Worm (Caenorhabditis elegans) whole organism, L1 larva: ENCODE data around the gene wee-1.3.
A peak's percentile ranks its signal among the peaks of the same experiment; 100 is the strongest.

ENCODE experiments used
- Y116A8C.19 ChIP-seq: sonication (generic microtip); optimal IDR thresholded peaks from 2 replicates; lab custom pipeline; 2016; ENCODE audit warnings: missing compliant biosample characterization, missing genetic modification characterization, borderline replicate concordance
- aha-1 ChIP-seq: fragments of 150-350 bp; optimal IDR thresholded peaks from 2 replicates; lab custom pipeline; 2014; ENCODE audit warnings: missing biosample characterization, missing genetic modification characterization
- alr-1 ChIP-seq: fragments of 200-800 bp; sonication (Bioruptor generic); optimal IDR thresholded peaks from 2 replicates; lab custom pipeline; 2018; ENCODE audit warnings: borderline replicate concordance, mild to moderate bottlenecking, missing genetic modification characterization, missing compliant biosample characterization
- ama-1 ChIP-seq: fragments of 150-350 bp; optimal IDR thresholded peaks from 2 replicates; lab custom pipeline; 2014
- ceh-8 ChIP-seq: fragments of 200-800 bp; sonication (Bioruptor generic); optimal IDR thresholded peaks from 2 replicates; lab custom pipeline; 2018; ENCODE audit warnings: mild to moderate bottlenecking, missing genetic modification characterization, moderate library complexity, missing compliant biosample characterization
- ceh-82 ChIP-seq, 3 experiments: fragments of 150-350 bp in 1 of 3; sonication (generic microtip) in 2 of 3; optimal IDR thresholded peaks; 2 replicates each; lab custom pipeline; 2014 to 2017; ENCODE audit warnings: missing biosample characterization in 3 of 3, missing genetic modification characterization in 3 of 3
- ceh-90 ChIP-seq: sonication (generic microtip); optimal IDR thresholded peaks from 2 replicates; lab custom pipeline; 2016; ENCODE audit warnings: missing genetic modification characterization, missing compliant biosample characterization
- dpl-1 ChIP-seq, 3 experiments: fragments of 150-350 bp in 2 of 3; sonication (generic microtip) in 1 of 3; optimal IDR thresholded peaks; 2 replicates each; lab custom pipeline; 2014 to 2017; ENCODE audit warnings: missing biosample characterization in 3 of 3, missing genetic modification characterization in 3 of 3, missing genetic modification reagents in 3 of 3
- dsc-1 ChIP-seq: sonication (generic microtip); optimal IDR thresholded peaks from 2 replicates; lab custom pipeline; 2016; ENCODE audit warnings: mild to moderate bottlenecking, missing genetic modification characterization, missing compliant biosample characterization
- efl-1 ChIP-seq, 4 experiments: fragments of 150-350 bp; optimal IDR thresholded peaks in 3 of 4; peaks in 1 of 4; 1 replicate in 1 of 4; 2 replicates in 3 of 4; lab custom pipeline; 2014; ENCODE audit warnings: missing biosample characterization in 2 of 4, missing genetic modification characterization in 2 of 4, missing genetic modification reagents in 2 of 4
- efl-3 ChIP-seq: fragments of 200-800 bp; sonication (Bioruptor generic); optimal IDR thresholded peaks from 2 replicates; lab custom pipeline; 2018; ENCODE audit warnings: mild to moderate bottlenecking, missing genetic modification characterization, missing compliant biosample characterization
- egl-13 ChIP-seq: sonication (generic microtip); optimal IDR thresholded peaks from 2 replicates; lab custom pipeline; 2016; ENCODE audit warnings: missing genotype, missing genetic modification reagents, missing genetic modification characterization, missing compliant biosample characterization
- elt-2 ChIP-seq: sonication (generic microtip); optimal IDR thresholded peaks from 2 replicates; lab custom pipeline; 2016; ENCODE audit warnings: missing genetic modification characterization, mild to moderate bottlenecking, inconsistent platforms, missing compliant biosample characterization, missing genetic modification reagents
- ets-5 ChIP-seq: fragments of 200-800 bp; sonication (Bioruptor generic); IDR thresholded peaks from 2 replicates; pipeline ENCODE4 v1.3.6; 2022; ENCODE audit warnings: missing genetic modification characterization, missing compliant biosample characterization
- fkh-4 ChIP-seq: sonication (generic microtip); optimal IDR thresholded peaks from 2 replicates; lab custom pipeline; 2016; ENCODE audit warnings: missing compliant biosample characterization, missing genetic modification characterization, borderline replicate concordance
- fkh-8 ChIP-seq: sonication (generic microtip); optimal IDR thresholded peaks from 2 replicates; lab custom pipeline; 2016; ENCODE audit warnings: mild to moderate bottlenecking, missing genetic modification characterization, missing compliant biosample characterization
- fos-1 ChIP-seq: fragments of 150-350 bp; optimal IDR thresholded peaks from 2 replicates; lab custom pipeline; 2014; ENCODE audit warnings: missing biosample characterization, missing genetic modification characterization
- hlh-17 ChIP-seq: fragments of 200-800 bp; sonication (Bioruptor generic); optimal IDR thresholded peaks from 2 replicates; lab custom pipeline; 2018; ENCODE audit warnings: missing genetic modification characterization, mild to moderate bottlenecking, missing compliant biosample characterization, moderate library complexity, borderline replicate concordance
- hlh-4 ChIP-seq: sonication (generic microtip); optimal IDR thresholded peaks from 2 replicates; lab custom pipeline; 2016; ENCODE audit warnings: mild to moderate bottlenecking, missing genetic modification characterization, missing compliant biosample characterization
- hpl-2 ChIP-seq: fragments of 150-350 bp; optimal IDR thresholded peaks from 2 replicates; lab custom pipeline; 2014; ENCODE audit warnings: missing biosample characterization, missing genetic modification reagents, missing genetic modification characterization
- irx-1 ChIP-seq: sonication (generic microtip); optimal IDR thresholded peaks from 2 replicates; lab custom pipeline; 2016; ENCODE audit warnings: missing genetic modification characterization, missing compliant biosample characterization
- isw-1 ChIP-seq: fragments of 200-800 bp; sonication (Bioruptor generic); IDR thresholded peaks from 2 replicates; pipeline ENCODE4 v1.3.6; 2022; ENCODE audit warnings: missing genetic modification characterization, missing compliant biosample characterization
- lin-13 ChIP-seq: fragments of 150-350 bp; optimal IDR thresholded peaks from 2 replicates; lab custom pipeline; 2014; ENCODE audit warnings: missing biosample characterization, missing genetic modification reagents, missing genetic modification characterization
- lin-14 ChIP-seq: fragments of 200-800 bp; sonication (Bioruptor generic); optimal IDR thresholded peaks from 2 replicates; lab custom pipeline; 2018; ENCODE audit warnings: mild to moderate bottlenecking, missing genetic modification characterization, moderate library complexity, missing compliant biosample characterization
- lin-15B ChIP-seq: fragments of 150-350 bp; sonication (generic microtip); optimal IDR thresholded peaks from 3 replicates; lab custom pipeline; 2014; ENCODE audit warnings: missing biosample characterization, missing genetic modification characterization
- lin-39 ChIP-seq: fragments of 150-350 bp; optimal IDR thresholded peaks from 2 replicates; lab custom pipeline; 2014; ENCODE audit warnings: missing biosample characterization, missing genetic modification reagents, missing genetic modification characterization
- lir-3 ChIP-seq: sonication (generic microtip); optimal IDR thresholded peaks from 2 replicates; lab custom pipeline; 2016; ENCODE audit warnings: mild to moderate bottlenecking, missing genetic modification characterization, moderate library complexity, missing compliant biosample characterization; ENCODE audit not compliant: poor library complexity
- lsy-2 ChIP-seq, 2 experiments: fragments of 150-350 bp; optimal IDR thresholded peaks; 2 replicates each; lab custom pipeline; 2014; ENCODE audit warnings: missing biosample characterization in 2 of 2, missing genetic modification characterization in 2 of 2
- mdl-1 ChIP-seq, 2 experiments: fragments of 150-350 bp; optimal IDR thresholded peaks; 2 replicates each; lab custom pipeline; 2014 to 2017; ENCODE audit warnings: missing biosample characterization in 2 of 2, missing genetic modification characterization in 2 of 2, inconsistent platforms in 1 of 2
- mep-1 ChIP-seq: fragments of 150-350 bp; optimal IDR thresholded peaks from 2 replicates; lab custom pipeline; 2014; ENCODE audit warnings: missing biosample characterization, missing genetic modification characterization
- nhr-11 ChIP-seq: fragments of 150-350 bp; optimal IDR thresholded peaks from 2 replicates; lab custom pipeline; 2014; ENCODE audit warnings: missing biosample characterization, missing genetic modification characterization
- nhr-19 ChIP-seq: fragments of 200-800 bp; sonication (Bioruptor generic); conservative IDR thresholded peaks from 2 replicates; pipeline ENCODE4 v1.3.6; 2022; ENCODE audit warnings: missing genetic modification characterization, missing compliant biosample characterization
- nhr-20 ChIP-seq: sonication (generic microtip); optimal IDR thresholded peaks from 2 replicates; lab custom pipeline; 2016; ENCODE audit warnings: mild to moderate bottlenecking, missing genetic modification characterization, missing compliant biosample characterization
- nhr-28 ChIP-seq: fragments of 150-350 bp; optimal IDR thresholded peaks from 2 replicates; lab custom pipeline; 2014; ENCODE audit warnings: missing biosample characterization, missing genetic modification characterization
- nhr-47 ChIP-seq: sonication (generic microtip); optimal IDR thresholded peaks from 2 replicates; lab custom pipeline; 2016; ENCODE audit warnings: mild to moderate bottlenecking, missing genetic modification characterization, moderate library complexity, missing compliant biosample characterization
- nhr-76 ChIP-seq: sonication (generic microtip); optimal IDR thresholded peaks from 2 replicates; lab custom pipeline; 2017; ENCODE audit warnings: missing biosample characterization, missing genetic modification characterization
- nhr-77 ChIP-seq: fragments of 150-350 bp; optimal IDR thresholded peaks from 2 replicates; lab custom pipeline; 2014; ENCODE audit warnings: missing biosample characterization, missing genetic modification characterization
- nhr-84 ChIP-seq: sonication (generic microtip); optimal IDR thresholded peaks from 2 replicates; lab custom pipeline; 2017; ENCODE audit warnings: missing biosample characterization, missing genetic modification characterization
- nhr-85 ChIP-seq: sonication (generic microtip); peaks from one replicate; lab custom pipeline; 2016; ENCODE audit warnings: missing genetic modification characterization, inconsistent platforms, missing compliant biosample characterization
- nhr-90 ChIP-seq: sonication (generic microtip); optimal IDR thresholded peaks from 2 replicates; lab custom pipeline; 2016; ENCODE audit warnings: mild to moderate bottlenecking, missing genetic modification characterization, missing compliant biosample characterization; ENCODE audit not compliant: poor library complexity
- pag-3 ChIP-seq: sonication (generic microtip); optimal IDR thresholded peaks from 2 replicates; lab custom pipeline; 2017; ENCODE audit warnings: missing genetic modification characterization, mild to moderate bottlenecking, missing compliant biosample characterization, antibody characterized with exemption, borderline replicate concordance; ENCODE audit not compliant: insufficient read depth
- pax-3 ChIP-seq: fragments of 200-800 bp; sonication (Bioruptor generic); optimal IDR thresholded peaks from 2 replicates; lab custom pipeline; 2018; ENCODE audit warnings: mild to moderate bottlenecking, missing genetic modification characterization, moderate library complexity, missing compliant biosample characterization
- skn-1 ChIP-seq: fragments of 150-350 bp; optimal IDR thresholded peaks from 2 replicates; lab custom pipeline; 2014; ENCODE audit warnings: missing biosample characterization, missing genetic modification characterization
- sptf-1 ChIP-seq: fragments of 150-350 bp; optimal IDR thresholded peaks from 2 replicates; lab custom pipeline; 2014; ENCODE audit warnings: missing biosample characterization, missing genetic modification characterization
- tbx-2 ChIP-seq: sonication (generic microtip); optimal IDR thresholded peaks from 2 replicates; lab custom pipeline; 2016; ENCODE audit warnings: missing genetic modification characterization, missing compliant biosample characterization
- tlp-1 ChIP-seq: fragments of 150-350 bp; optimal IDR thresholded peaks from 2 replicates; lab custom pipeline; 2014; ENCODE audit warnings: missing biosample characterization, missing genetic modification characterization
- unc-130 ChIP-seq: fragments of 150-350 bp; optimal IDR thresholded peaks from 2 replicates; lab custom pipeline; 2017; ENCODE audit warnings: missing biosample characterization, missing genetic modification characterization, inconsistent platforms
- unc-86 ChIP-seq: sonication (generic microtip); optimal IDR thresholded peaks from 2 replicates; lab custom pipeline; 2016; ENCODE audit warnings: missing genetic modification characterization, missing compliant biosample characterization
- unc-98 ChIP-seq: fragments of 200-800 bp; sonication (Bioruptor generic); IDR thresholded peaks from 2 replicates; pipeline ENCODE4 v1.3.6; 2022; ENCODE audit warnings: missing genetic modification characterization, missing compliant biosample characterization
- vab-15 ChIP-seq: sonication (generic microtip); optimal IDR thresholded peaks from 2 replicates; lab custom pipeline; 2017; ENCODE audit warnings: missing genotype, mild to moderate bottlenecking, missing genetic modification characterization, missing compliant biosample characterization
- xbp-1 ChIP-seq: sonication (generic microtip); optimal IDR thresholded peaks from 2 replicates; lab custom pipeline; 2016; ENCODE audit warnings: missing genetic modification characterization, missing compliant biosample characterization
- ztf-11 ChIP-seq, 2 experiments: sonication (generic microtip); optimal IDR thresholded peaks; 2 replicates each; lab custom pipeline; 2016 to 2017; ENCODE audit warnings: missing genetic modification characterization in 2 of 2, missing biosample characterization in 1 of 2, missing compliant biosample characterization in 1 of 2

Gene wee-1.3

ce11 chrII:9668959-9669358 is 47.3 kb downstream of the wee-1.3 start, which contains the start of gene taf-8 (continued):
- TF ChIP-seq pax-3 (no peak), efl-3 (GFP tag; lab: Kevin White, UChicago) (no peak), nhr-84 (tag; lab: Kevin White, UChicago) (no peak), lin-15B (tag; lab: Kevin White, UChicago) (peak; percentile 24), mep-1 (tag; lab: Kevin White, UChicago) (no peak), ama-1 (lab: Kevin White, UChicago) (no peak), nhr-19 (GFP tag; lab: Robert Waterston, UW) (peak; percentile 74), nhr-28 (tag; lab: Kevin White, UChicago) (no peak), lin-13 (GFP tag; lab: Kevin White, UChicago) (peak; percentile 25), nhr-85 (tag; lab: Kevin White, UChicago) (peak; percentile 84), lir-3 (tag; lab: Kevin White, UChicago) (peak; percentile 54), irx-1 (peak; percentile 32), unc-98 (GFP tag; lab: Robert Waterston, UW) (no peak), unc-86 (tag; lab: Kevin White, UChicago) (peak; percentile 20), nhr-90 (tag; lab: Kevin White, UChicago) (peak; percentile 50), alr-1 (tag; lab: Kevin White, UChicago) (no peak), efl-1 (optimal IDR thresholded peaks at IDR 0.05; lab: Kevin White, UChicago) (peak; percentile 60 to 76), efl-1 (GFP tag; optimal IDR thresholded peaks at IDR 0.05 in 1 of 2; lab: Kevin White, UChicago) (peak; percentile 65 to 97), nhr-77 (tag; lab: Kevin White, UChicago) (peak; percentile 22), hlh-4 (tag; lab: Kevin White, UChicago) (no peak), nhr-76 (no peak), egl-13 (tag; lab: Kevin White, UChicago) (peak; percentile 8), fos-1 (tag; lab: Kevin White, UChicago) (peak; percentile 37), vab-15 (tag; lab: Kevin White, UChicago) (no peak), xbp-1 (tag; lab: Kevin White, UChicago) (peak; percentile 66), lsy-2 (tag; optimal IDR thresholded peaks at IDR 0.05; lab: Kevin White, UChicago) (peak; percentile 82 to 83), sptf-1 (tag; lab: Kevin White, UChicago) (no peak), ceh-82 (tag; optimal IDR thresholded peaks at IDR 0.05; lab: Kevin White, UChicago) (peak; percentile 9 to 69 (median 62)), ets-5 (no peak), nhr-20 (tag; lab: Kevin White, UChicago) (peak; percentile 79), pag-3 (tag; lab: Kevin White, UChicago) (no peak), fkh-8 (tag; lab: Kevin White, UChicago) (peak; percentile 54), ztf-11 (tag; optimal IDR thresholded peaks at IDR 0.05; lab: Kevin White, UChicago) (peak in 1 of 2 experiments; percentile 34), lin-39 (tag; lab: Kevin White, UChicago) (peak; percentile 57), skn-1 (tag; lab: Kevin White, UChicago) (peak; percentile 13), isw-1 (peak; percentile 33), dsc-1 (tag; lab: Kevin White, UChicago) (peak; percentile 52), fkh-4 (no peak), hlh-17 (GFP tag; lab: Kevin White, UChicago) (no peak), ceh-8 (no peak), mdl-1 (tag; optimal IDR thresholded peaks at IDR 0.05; lab: Kevin White, UChicago) (no peak), nhr-11 (tag; lab: Kevin White, UChicago) (peak; percentile 60), elt-2 (tag; lab: Kevin White, UChicago) (no peak), lin-14 (GFP tag; lab: Kevin White, UChicago) (peak; percentile 71), aha-1 (no peak), ceh-90 (tag; lab: Kevin White, UChicago) (peak; percentile 16), tbx-2 (peak; percentile 71), hpl-2 (GFP tag; lab: Kevin White, UChicago) (no peak), unc-130 (tag; lab: Kevin White, UChicago) (peak; percentile 23), Y116A8C.19 (tag; lab: Kevin White, UChicago) (no peak), dpl-1 (GFP tag; optimal IDR thresholded peaks at IDR 0.05; lab: Kevin White, UChicago) (peak; percentile 41 to 70 (median 69)), tlp-1 (no peak), nhr-47 (tag; lab: Kevin White, UChicago) (peak; percentile 79)
